Worm (Caenorhabditis elegans) whole organism, early embryonic: ENCODE results near the gene col-125.

Experiments used
- B0310.2 ChIP-seq: sonication (generic microtip); optimal IDR thresholded peaks from 2 replicates; lab custom pipeline; 2016; ENCODE audit warnings: mild to moderate bottlenecking, missing genetic modification characterization, missing compliant biosample characterization
- F13C5.2 ChIP-seq: sonication (generic microtip); optimal IDR thresholded peaks from 2 replicates; lab custom pipeline; 2017; ENCODE audit warnings: mild to moderate bottlenecking, missing genetic modification characterization, inconsistent platforms, missing compliant biosample characterization
- aly-1 ChIP-seq: sonication (generic microtip); optimal IDR thresholded peaks from 2 replicates; lab custom pipeline; 2016; ENCODE audit warnings: missing genetic modification characterization, missing compliant biosample characterization
- ama-1 ChIP-seq: fragments of 150-350 bp; optimal IDR thresholded peaks from 2 replicates; lab custom pipeline; 2014
- ceh-13 ChIP-seq: fragments of 200-800 bp; sonication (Bioruptor generic); optimal IDR thresholded peaks from 2 replicates; lab custom pipeline; 2018; ENCODE audit warnings: mild to moderate bottlenecking, missing genetic modification characterization, missing compliant biosample characterization
- ceh-36 ChIP-seq: sonication (generic microtip); optimal IDR thresholded peaks from 2 replicates; lab custom pipeline; 2016; ENCODE audit warnings: missing genetic modification characterization, inconsistent platforms, missing compliant biosample characterization
- ets-7 ChIP-seq: sonication (generic microtip); optimal IDR thresholded peaks from 2 replicates; lab custom pipeline; 2016; ENCODE audit warnings: missing genotype, missing genetic modification characterization, missing compliant biosample characterization
- flt-1 ChIP-seq: fragments of 200-800 bp; sonication (Bioruptor generic); IDR thresholded peaks from 2 replicates; pipeline ENCODE4 v1.3.6; 2022; ENCODE audit warnings: missing genetic modification characterization, missing compliant biosample characterization
- hmbx-1 ChIP-seq: sonication (generic microtip); optimal IDR thresholded peaks from 2 replicates; lab custom pipeline; 2016; ENCODE audit warnings: mild to moderate bottlenecking, missing genetic modification characterization, missing compliant biosample characterization
- hmg-4 ChIP-seq: fragments of 200-800 bp; sonication (Bioruptor generic); optimal IDR thresholded peaks from 2 replicates; lab custom pipeline; 2018; ENCODE audit warnings: mild to moderate bottlenecking, missing genetic modification characterization, missing compliant biosample characterization
- hnd-1 ChIP-seq: sonication (generic microtip); optimal IDR thresholded peaks from 2 replicates; lab custom pipeline; 2016; ENCODE audit warnings: missing genetic modification characterization, missing compliant biosample characterization
- pes-1 ChIP-seq: fragments of 200-800 bp; sonication (Bioruptor generic); IDR thresholded peaks from 2 replicates; pipeline ENCODE4 v1.3.6; 2022; ENCODE audit warnings: missing genetic modification reagents, missing genetic modification characterization, missing compliant biosample characterization
- scrt-1 ChIP-seq: fragments of 200-800 bp; sonication (Bioruptor generic); IDR thresholded peaks from 2 replicates; pipeline ENCODE4 v1.3.6; 2022; ENCODE audit warnings: missing genetic modification characterization, missing compliant biosample characterization
- sea-1 ChIP-seq: fragments of 200-800 bp; sonication (Bioruptor generic); conservative IDR thresholded peaks from 2 replicates; pipeline ENCODE4 v1.3.6; 2022; ENCODE audit warnings: missing genetic modification characterization, missing compliant biosample characterization
- tbx-11 ChIP-seq: fragments of 200-800 bp; sonication (Bioruptor generic); IDR thresholded peaks from 2 replicates; pipeline ENCODE4 v1.3.6; 2022; ENCODE audit warnings: missing genetic modification characterization, missing compliant biosample characterization
- tbx-37 ChIP-seq: fragments of 200-800 bp; sonication (Bioruptor generic); conservative IDR thresholded peaks from 2 replicates; pipeline ENCODE4 v1.3.6; 2022; ENCODE audit warnings: missing genetic modification reagents, missing genetic modification characterization, missing compliant biosample characterization
- tra-4 ChIP-seq: sonication (generic microtip); optimal IDR thresholded peaks from 2 replicates; lab custom pipeline; 2017; ENCODE audit warnings: missing genetic modification characterization, missing compliant biosample characterization

col-125 gene

DNA sequence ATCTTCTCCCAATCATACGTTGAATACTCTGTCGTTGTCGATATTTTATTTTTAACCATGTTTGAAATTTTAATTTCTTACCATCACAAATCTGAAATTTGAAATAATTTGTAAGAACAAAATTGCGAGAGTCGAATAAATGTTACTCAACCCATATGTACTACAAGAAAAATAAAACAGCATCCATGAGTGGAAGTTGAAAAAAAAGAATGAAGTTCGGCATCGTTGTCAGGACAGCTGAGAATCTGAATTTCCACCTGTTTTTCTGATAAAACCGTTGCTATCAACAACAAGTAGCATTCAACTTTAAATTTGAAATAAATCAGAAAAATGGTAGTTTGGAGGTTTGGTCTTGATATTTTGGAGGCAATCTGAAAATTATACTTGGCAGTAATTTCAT is 1.4 kb upstream of the col-125 start, which contains the start of gene C29F4.3:
C29F4.3 (minus strand) TSS at position 101 of the 400 bp plus-strand sequence.
- no peak for TF ChIP-seq ama-1

DNA sequence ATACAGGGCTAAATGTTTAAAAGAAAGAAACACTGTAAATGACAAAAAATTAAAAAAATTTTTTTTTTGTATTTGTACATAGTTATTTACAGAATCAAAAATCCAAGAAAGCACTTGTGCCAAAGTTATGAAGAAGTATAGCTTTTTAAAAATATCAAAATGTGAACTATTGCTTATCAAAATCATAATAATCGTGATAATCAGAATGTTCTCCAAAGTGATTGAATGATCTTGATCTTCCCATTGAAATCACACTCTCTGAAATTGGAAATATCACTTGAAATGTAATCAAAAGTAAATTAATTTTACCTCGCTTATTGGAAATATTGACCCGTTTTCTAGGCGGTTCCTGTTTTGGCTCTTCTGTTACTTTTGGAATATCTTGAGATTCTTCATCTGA is 1.2 kb downstream of the col-125 start:
- TF ChIP-seq tbx-37 (GFP tag; lab: Robert Waterston, UW) (no peak), B0310.2 (tag; lab: Kevin White, UChicago) (no peak), ceh-36 (no peak), hmbx-1 (tag; lab: Kevin White, UChicago) (no peak)

DNA sequence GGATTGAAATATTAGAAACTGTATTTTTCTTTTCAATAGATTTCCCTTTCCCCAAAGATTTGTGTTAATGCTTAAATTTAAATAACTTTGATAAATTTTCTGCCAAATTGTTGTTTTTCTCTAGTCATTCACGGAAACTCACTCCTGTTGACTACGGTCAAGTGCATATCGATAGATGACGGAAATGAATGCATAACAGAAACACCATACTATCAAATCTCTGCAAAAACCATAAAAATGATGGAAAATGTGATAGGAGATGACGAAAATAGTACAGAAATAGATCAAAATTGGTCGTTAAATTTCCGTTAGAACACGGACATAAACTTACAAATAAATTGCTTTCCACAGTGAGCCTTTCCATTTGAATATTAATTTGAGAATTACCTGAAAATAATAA is 3.7 kb downstream of the col-125 start:
- TF ChIP-seq flt-1 (GFP tag; lab: Robert Waterston, UW): no peak
- no peak for TF ChIP-seq aly-1 (tag; lab: Kevin White, UChicago)
- no peak for TF ChIP-seq hmbx-1 (tag; lab: Kevin White, UChicago)
- no peak for TF ChIP-seq pes-1 (GFP tag; lab: Robert Waterston, UW)
- TF ChIP-seq ceh-36: no peak

ce11 chrIV:11230069-11230468 is 4.8 kb downstream of the col-125 start, which contains the start of gene best-7:
Gene best-7, minus strand, starts transcription at chrIV:11230307.
- no peak for TF ChIP-seq scrt-1
- TF ChIP-seq aly-1 (tag; lab: Kevin White, UChicago): no peak
- TF ChIP-seq tbx-37 (GFP tag; lab: Robert Waterston, UW): no peak
- no peak for TF ChIP-seq hmbx-1 (tag; lab: Kevin White, UChicago)
- no peak for TF ChIP-seq ets-7
- TF ChIP-seq F13C5.2: no peak
- TF ChIP-seq hnd-1 (tag; lab: Kevin White, UChicago): no peak
- no peak for TF ChIP-seq tbx-11 (GFP tag; lab: Robert Waterston, UW)
- no peak for TF ChIP-seq flt-1 (GFP tag; lab: Robert Waterston, UW)
- TF ChIP-seq B0310.2 (tag; lab: Kevin White, UChicago): no peak
- TF ChIP-seq hmg-4: no peak
- TF ChIP-seq ceh-13 (GFP tag; lab: Kevin White, UChicago): no peak
- no peak for TF ChIP-seq sea-1 (GFP tag; lab: Robert Waterston, UW)
- TF ChIP-seq pes-1 (GFP tag; lab: Robert Waterston, UW): no peak

- TF ChIP-seq hnd-1 (tag; lab: Kevin White, UChicago) (no peak), sea-1 (GFP tag; lab: Robert Waterston, UW) (no peak), scrt-1 (no peak), hmg-4 (no peak), F13C5.2 (no peak), tbx-11 (GFP tag; lab: Robert Waterston, UW) (no peak), aly-1 (tag; lab: Kevin White, UChicago) (no peak), tbx-37 (GFP tag; lab: Robert Waterston, UW) (no peak), flt-1 (GFP tag; lab: Robert Waterston, UW) (no peak), pes-1 (GFP tag; lab: Robert Waterston, UW) (no peak), hmbx-1 (tag; lab: Kevin White, UChicago) (no peak)
These were observed 6.1 kb downstream of the col-125 start for ce11 chrIV:11231376-11231775.

ce11 chrIV:11235755-11236154 is 10.4 kb downstream of the col-125 start:
- TF ChIP-seq ama-1 (no peak), pes-1 (GFP tag; lab: Robert Waterston, UW) (no peak), F13C5.2 (no peak), ceh-36 (no peak), tbx-37 (GFP tag; lab: Robert Waterston, UW) (no peak), B0310.2 (tag; lab: Kevin White, UChicago) (no peak), scrt-1 (no peak), tbx-11 (GFP tag; lab: Robert Waterston, UW) (no peak), flt-1 (GFP tag; lab: Robert Waterston, UW) (no peak), aly-1 (tag; lab: Kevin White, UChicago) (no peak), ceh-13 (GFP tag; lab: Kevin White, UChicago) (no peak), tra-4 (tag; lab: Kevin White, UChicago) (no peak)

DNA sequence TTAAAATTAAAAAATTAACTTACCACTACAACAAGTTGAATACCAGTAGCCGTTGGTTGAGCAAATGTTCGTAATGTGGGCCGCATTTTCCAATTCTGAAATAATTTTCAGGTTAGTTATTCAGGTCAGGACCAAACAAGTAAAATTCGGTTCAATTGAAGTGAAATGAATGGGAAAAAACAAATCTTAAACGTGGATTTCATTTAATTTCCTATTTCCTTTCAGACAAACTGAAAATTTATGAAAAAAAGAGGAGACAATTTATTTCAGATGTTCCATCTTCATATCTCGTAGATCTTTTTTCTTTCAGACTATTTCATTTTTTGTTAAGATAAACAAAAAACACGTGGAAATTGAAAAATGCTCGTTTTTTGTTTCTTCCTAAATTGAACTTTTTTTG is 16.1 kb downstream of the col-125 start, which contains the start of gene C05C12.6:
C05C12.6 (minus strand) TSS at position 101 of the 400 bp plus-strand sequence.
- TF ChIP-seq flt-1 (GFP tag; lab: Robert Waterston, UW) (no peak), F13C5.2 (no peak), pes-1 (GFP tag; lab: Robert Waterston, UW) (no peak), sea-1 (GFP tag; lab: Robert Waterston, UW) (no peak), ama-1 (no peak), ceh-13 (GFP tag; lab: Kevin White, UChicago) (no peak), ets-7 (no peak), hmg-4 (no peak), B0310.2 (tag; lab: Kevin White, UChicago) (no peak)

- TF ChIP-seq ets-7 (no peak), tbx-37 (GFP tag; lab: Robert Waterston, UW) (no peak), ama-1 (no peak), F13C5.2 (no peak), hnd-1 (tag; lab: Kevin White, UChicago) (no peak)
These were observed 22.1 kb downstream of the col-125 start for ce11 chrIV:11247434-11247833.

DNA sequence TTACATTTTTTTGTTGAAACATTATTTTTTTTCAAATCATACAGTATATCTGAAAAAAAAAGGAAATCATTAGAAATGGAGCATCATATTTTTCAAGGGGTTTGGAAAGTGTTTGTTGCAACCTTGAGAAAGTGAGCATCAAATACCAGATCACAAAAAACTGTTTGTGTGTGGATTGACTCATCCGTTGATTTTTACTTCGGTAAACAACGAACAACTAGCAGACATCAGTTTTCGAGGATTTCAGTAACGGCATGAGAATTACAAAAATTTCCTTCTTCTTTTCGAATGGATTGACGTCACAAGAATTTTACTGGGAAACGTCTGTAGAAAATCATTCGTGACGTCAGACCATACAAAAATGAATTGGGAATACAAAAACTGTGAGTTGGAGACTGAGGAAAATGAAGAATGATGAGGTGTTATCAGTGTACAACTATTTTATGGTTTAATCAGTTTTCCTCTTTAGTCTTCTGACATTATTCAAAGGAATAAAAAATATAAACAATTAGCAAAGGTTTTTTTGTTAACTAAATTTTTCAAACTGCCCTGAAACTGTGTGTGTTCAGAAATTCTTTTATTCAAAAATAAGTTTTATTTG is 22.8 kb downstream of the col-125 start, which contains the start of gene C05C12.4:
C05C12.4 (minus strand) TSS at position 51 of the 601 bp plus-strand sequence.
- TF ChIP-seq tbx-11 (GFP tag; lab: Robert Waterston, UW): no peak
- no peak for TF ChIP-seq sea-1 (GFP tag; lab: Robert Waterston, UW)
- TF ChIP-seq ets-7: no peak
- TF ChIP-seq B0310.2 (tag; lab: Kevin White, UChicago): no peak
